Fruit fly (Drosophila melanogaster): ENCODE measurements around the gene Sf3b5.
A peak's percentile ranks its signal among the peaks of the same experiment; 100 is the strongest.

Gene Sf3b5

dm6 chr3R:8984602-8985074 lies 30.5 kb downstream of the Sf3b5 start, which contains the start of gene CG11970 (continued):
- TF ChIP-seq tll (GFP tag; optimal IDR thresholded peaks at IDR 0.05) (no peak), Pdp1 (GFP tag; optimal IDR thresholded peaks at IDR 0.05) (peak; percentile 32 to 47), Aef1 (GFP tag; IDR thresholded peaks at IDR 0.05) (peak; percentile 48; the same call in 1 of the 3 replicates), CG1832 (GFP tag; optimal IDR thresholded peaks at IDR 0.05) (no peak), caup (GFP tag; optimal IDR thresholded peaks at IDR 0.05; ENCODE audit: severe bottlenecking) (no peak), pros (GFP tag; optimal IDR thresholded peaks at IDR 0.05) (peak; percentile 64), ase (GFP tag; IDR thresholded peaks at IDR 0.05) (no peak), CG17385 (GFP tag; optimal IDR thresholded peaks at IDR 0.05) (peak; percentile 70), sug (tag; optimal IDR thresholded peaks at IDR 0.05) (peak; percentile 47), Dad (GFP tag; optimal IDR thresholded peaks at IDR 0.05) (peak; percentile 32), wor (GFP tag; IDR thresholded peaks at IDR 0.05) (no peak), CG8089 (GFP tag; optimal IDR thresholded peaks at IDR 0.05) (peak; percentile 8), CG13894 (tag; optimal IDR thresholded peaks at IDR 0.05) (no peak), Nf-YC (tag; optimal IDR thresholded peaks at IDR 0.05) (peak; percentile 44), klu (GFP tag; IDR thresholded peaks at IDR 0.05) (no peak), phol (tag; optimal IDR thresholded peaks at IDR 0.05) (peak; percentile 78), Hr51 (GFP tag; optimal IDR thresholded peaks at IDR 0.05) (peak in 1 of 2 experiments; percentile 43), Jarid2 (GFP tag; optimal IDR thresholded peaks at IDR 0.05) (no peak), z (GFP tag; IDR thresholded peaks at IDR 0.05) (no peak), Usf (GFP tag; optimal IDR thresholded peaks at IDR 0.05) (no peak), da (GFP tag; optimal IDR thresholded peaks at IDR 0.05) (no peak), tap (tag; optimal IDR thresholded peaks at IDR 0.05) (no peak), bsh (GFP tag; optimal IDR thresholded peaks at IDR 0.05) (no peak), CG14710 (tag; optimal IDR thresholded peaks at IDR 0.05) (peak; percentile 55), CG10543 (GFP tag; optimal IDR thresholded peaks at IDR 0.05) (peak; percentile 66), Opbp (GFP tag; IDR thresholded peaks at IDR 0.05; ENCODE audit: partially characterized antibody) (peak; percentile 10; the same call in 1 of the 3 replicates), croc (GFP tag; conservative IDR thresholded peaks at IDR 0.05) (no peak), CG6765 (GFP tag; optimal IDR thresholded peaks at IDR 0.05) (no peak), ind (GFP tag; optimal IDR thresholded peaks at IDR 0.05) (peak; percentile 55), tx (GFP tag; optimal IDR thresholded peaks at IDR 0.05) (no peak), sna (GFP tag; IDR thresholded peaks at IDR 0.05; ENCODE audit: partially characterized antibody) (no peak), Dek (tag; optimal IDR thresholded peaks at IDR 0.05) (peak; percentile 1), B-H1 (GFP tag; IDR thresholded peaks at IDR 0.05) (no peak), Abd-B (GFP tag; optimal IDR thresholded peaks at IDR 0.05) (peak; percentile 12), corto (GFP tag; optimal IDR thresholded peaks at IDR 0.05) (no peak), sima (GFP tag; optimal IDR thresholded peaks at IDR 0.05) (no peak), bbx (GFP tag; IDR thresholded peaks at IDR 0.05; ENCODE audit: partially characterized antibody) (0 out of 2 replicates have a peak, but pooled peaks have one; percentile 28), al (GFP tag; IDR thresholded peaks at IDR 0.05) (no peak), CG8359 (GFP tag; optimal IDR thresholded peaks at IDR 0.05; ENCODE audit: borderline replicate concordance) (no peak), CG16813 (GFP tag; IDR thresholded peaks at IDR 0.05; ENCODE audit: partially characterized antibody) (peak; percentile 65), Asciz (GFP tag; optimal IDR thresholded peaks at IDR 0.05) (no peak), D (optimal IDR thresholded peaks at IDR 0.05) (no peak), D (GFP tag; optimal IDR thresholded peaks at IDR 0.05) (no peak), CG33213 (GFP tag; optimal IDR thresholded peaks at IDR 0.05) (peak; percentile 9), CTCF (GFP tag; optimal IDR thresholded peaks at IDR 0.05) (peak; percentile 3), Awh (GFP tag; IDR thresholded peaks at IDR 0.05) (no peak), CG8924 (tag; optimal IDR thresholded peaks at IDR 0.05) (peak; percentile 11), CG7271 (tag; optimal IDR thresholded peaks at IDR 0.05) (no peak), so (GFP tag; IDR thresholded peaks at IDR 0.05) (no peak), CG12236 (GFP tag; optimal IDR thresholded peaks at IDR 0.05) (no peak)

Measured in whole organism, embryonic.